Fruit fly (Drosophila melanogaster): Measurements from ENCODE around the gene eys.

DNA sequence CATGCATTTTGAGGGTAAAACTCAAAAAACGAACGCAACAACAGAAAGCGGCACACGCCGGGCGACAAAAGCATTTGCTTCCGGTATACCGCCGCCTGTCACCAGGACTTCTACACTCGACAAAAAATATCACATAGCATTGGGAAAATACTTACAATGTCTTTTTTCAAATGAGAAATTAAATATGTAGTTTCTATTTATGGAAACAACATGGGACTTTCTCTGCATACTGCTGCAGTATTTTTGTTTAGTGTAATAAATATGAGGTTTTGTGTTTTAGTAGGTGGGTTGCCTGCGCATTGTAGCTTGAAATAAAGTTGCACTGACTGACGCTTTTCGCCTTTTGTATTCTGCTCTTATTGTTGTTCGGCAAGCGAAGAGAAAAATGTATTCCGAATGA lies 85.6 kb downstream of the eys start:
- TF ChIP-seq psq (GFP tag; optimal IDR thresholded peaks at IDR 0.05) (no peak), jim (GFP tag; optimal IDR thresholded peaks at IDR 0.05) (no peak), GATAd (GFP tag; optimal IDR thresholded peaks at IDR 0.05) (no peak), ey (GFP tag; optimal IDR thresholded peaks at IDR 0.05) (peak; percentile 24), woc (GFP tag; optimal IDR thresholded peaks at IDR 0.05) (no peak), Rel (GFP tag; optimal IDR thresholded peaks at IDR 0.05) (no peak), Rel (tag; optimal IDR thresholded peaks at IDR 0.05) (no peak), pan (optimal IDR thresholded peaks at IDR 0.05) (no peak), Hr78 (GFP tag; optimal IDR thresholded peaks at IDR 0.05) (no peak), sv (GFP tag; optimal IDR thresholded peaks at IDR 0.05) (no peak), br (GFP tag; optimal IDR thresholded peaks at IDR 0.05) (no peak), dsf (GFP tag; optimal IDR thresholded peaks at IDR 0.05; ENCODE audit: borderline replicate concordance) (no peak), usp (GFP tag; optimal IDR thresholded peaks at IDR 0.05) (no peak)
